Worm (Caenorhabditis elegans) whole organism, young adult: ENCODE results near the gene srp-8.

Experiments
- F23B12.7 ChIP-seq: sonication (generic microtip); optimal IDR thresholded peaks from 2 replicates; lab custom pipeline; 2017; ENCODE audit warnings: missing genetic modification characterization, mild to moderate bottlenecking, missing compliant biosample characterization, antibody characterized with exemption, moderate library complexity; ENCODE audit not compliant: insufficient read depth
- bed-1 ChIP-seq: fragments of 200-800 bp; sonication (Bioruptor generic); IDR thresholded peaks from 2 replicates; pipeline ENCODE4 v1.3.6; 2022; ENCODE audit warnings: missing genetic modification reagents, missing genetic modification characterization, missing compliant biosample characterization
- lin-26 ChIP-seq: fragments of 200-800 bp; sonication (Bioruptor generic); IDR thresholded peaks from 2 replicates; pipeline ENCODE4 v1.3.6; 2022; ENCODE audit warnings: missing genetic modification reagents, missing genetic modification characterization, missing compliant biosample characterization
- lin-35 ChIP-seq, 3 experiments: fragments of 150-350 bp in 2 of 3; sonication (generic microtip) in 1 of 3; optimal IDR thresholded peaks; 2 replicates each; lab custom pipeline; 2014 to 2018; ENCODE audit warnings: missing biosample characterization in 3 of 3, missing genetic modification characterization in 3 of 3, missing genetic modification reagents in 3 of 3
- lin-54 ChIP-seq: fragments of 200-800 bp; sonication (Bioruptor generic); optimal IDR thresholded peaks from 2 replicates; lab custom pipeline; 2018; ENCODE audit warnings: mild to moderate bottlenecking, missing genetic modification characterization, missing compliant biosample characterization
- lsy-27 ChIP-seq: sonication (generic microtip); optimal IDR thresholded peaks from 2 replicates; lab custom pipeline; 2017; ENCODE audit warnings: missing genetic modification characterization, mild to moderate bottlenecking, missing compliant biosample characterization, antibody characterized with exemption, missing genotype, borderline replicate concordance; ENCODE audit not compliant: insufficient read depth
- madf-6 ChIP-seq: fragments of 200-800 bp; sonication (Bioruptor generic); IDR thresholded peaks from 2 replicates; pipeline ENCODE4 v1.3.6; 2022; ENCODE audit warnings: missing genetic modification reagents, missing genetic modification characterization, missing compliant biosample characterization
- pbrm-1 ChIP-seq: fragments of 200-800 bp; sonication (Bioruptor generic); IDR thresholded peaks from 2 replicates; pipeline ENCODE4 v1.3.6; 2022; ENCODE audit warnings: missing genetic modification reagents, missing genetic modification characterization, missing compliant biosample characterization
- sea-2 ChIP-seq: fragments of 200-800 bp; sonication (Bioruptor generic); IDR thresholded peaks from 2 replicates; pipeline ENCODE4 v1.3.6; 2022; ENCODE audit warnings: missing genetic modification characterization, missing compliant biosample characterization
- snpc-3.4 ChIP-seq: sonication (generic microtip); optimal IDR thresholded peaks from 2 replicates; lab custom pipeline; 2017; ENCODE audit warnings: missing genetic modification characterization, mild to moderate bottlenecking, missing compliant biosample characterization, antibody characterized with exemption, moderate library complexity, missing genotype, missing genetic modification reagents
- unc-130 ChIP-seq: sonication (generic microtip); optimal IDR thresholded peaks from 2 replicates; lab custom pipeline; 2016; ENCODE audit warnings: missing genetic modification reagents, missing genetic modification characterization, missing compliant biosample characterization
- zim-3 ChIP-seq: sonication (generic microtip); optimal IDR thresholded peaks from 2 replicates; lab custom pipeline; 2017; ENCODE audit warnings: mild to moderate bottlenecking, missing genetic modification characterization, moderate library complexity, missing compliant biosample characterization
- ztf-3 ChIP-seq: fragments of 200-800 bp; sonication (Bioruptor generic); optimal IDR thresholded peaks from 2 replicates; lab custom pipeline; 2018; ENCODE audit warnings: mild to moderate bottlenecking, missing genetic modification characterization, missing compliant biosample characterization

ce11 chrV:8163199-8163598 is 20.3 kb upstream of the srp-8 start:
- TF ChIP-seq F23B12.7 (tag; lab: Kevin White, UChicago): no peak
- no peak for TF ChIP-seq zim-3 (tag; lab: Kevin White, UChicago)
- TF ChIP-seq lin-26 (GFP tag; lab: Robert Waterston, UW): no peak
- TF ChIP-seq madf-6 (GFP tag; lab: Robert Waterston, UW): no peak
- no peak for TF ChIP-seq lsy-27 (tag; lab: Kevin White, UChicago)
- no peak for TF ChIP-seq lin-35 (GFP tag; optimal IDR thresholded peaks at IDR 0.05; lab: Kevin White, UChicago)
- no peak for TF ChIP-seq snpc-3.4 (tag; lab: Kevin White, UChicago)
- no peak for TF ChIP-seq sea-2 (GFP tag; lab: Robert Waterston, UW)
- TF ChIP-seq bed-1 (GFP tag; lab: Robert Waterston, UW): no peak
- TF ChIP-seq lin-54: no peak
- TF ChIP-seq ztf-3: no peak
- TF ChIP-seq pbrm-1 (GFP tag; lab: Robert Waterston, UW): no peak
- TF ChIP-seq unc-130 (GFP tag; lab: Kevin White, UChicago): no peak
